Comparison of ENCODE assay signal across 4 worm cellular contexts in genomic region chrX:8818438-8818837, ce11.
TF ChIP-seq lines count a peak whose summit lies in the region.
"Not testable (repeated sequence)": the region's sequence is repeated elsewhere in the genome, so short reads cannot be mapped to it uniquely, and the experiment has no call there.

No protein-coding gene starts in this region.

TF ChIP-seq in whole organism, L1 larva, 84 proteins besides CTCF, POLR2A, EP300 and RAD21:
- 0 out of 2 replicates have a peak, but pooled peaks have one; percentile 13 for TF ChIP-seq nhr-19 (GFP tag; conservative IDR thresholded peaks at IDR 0.05; lab: Robert Waterston, UW)
- peak in 1 of 3 experiments; percentile 29 for TF ChIP-seq dpl-1 (GFP tag; optimal IDR thresholded peaks at IDR 0.05; lab: Kevin White, UChicago)
- not testable (repeated sequence) for TF ChIP-seq efl-1 (optimal IDR thresholded peaks at IDR 0.05; lab: Kevin White, UChicago)
- peak in 1 of 2 experiments; percentile 17 for TF ChIP-seq efl-1 (GFP tag; optimal IDR thresholded peaks at IDR 0.05 in 1 of 2; lab: Kevin White, UChicago)

TF ChIP-seq in whole organism, L4 larva, 104 proteins besides CTCF, POLR2A, EP300 and RAD21:
- 0 out of 2 replicates have a peak, but pooled peaks have one; percentile 26 for TF ChIP-seq mxl-2 (GFP tag; conservative IDR thresholded peaks at IDR 0.05; lab: Robert Waterston, UW)
- TF ChIP-seq Y48G9A.11 (GFP tag; IDR thresholded peaks at IDR 0.05; lab: Robert Waterston, UW), result 0 out of 2 replicates have a peak, but pooled peaks have one; percentile 19
- TF ChIP-seq dmd-8 (GFP tag; IDR thresholded peaks at IDR 0.05; lab: Robert Waterston, UW), result peak; percentile 53; the same call in 1 of the 2 replicates
- TF ChIP-seq hmg-1.1 (GFP tag; IDR thresholded peaks at IDR 0.05; lab: Robert Waterston, UW), result peak; percentile 26; the same call in 1 of the 2 replicates
- TF ChIP-seq madf-5 (GFP tag; IDR thresholded peaks at IDR 0.05; lab: Robert Waterston, UW), result peak; percentile 36 to 58; a peak in 1 of 4 replicates
- peak; percentile 57; the same call in 1 of the 2 replicates for TF ChIP-seq lim-7 (GFP tag; IDR thresholded peaks at IDR 0.05; lab: Robert Waterston, UW)
- TF ChIP-seq madf-9 (GFP tag; conservative IDR thresholded peaks at IDR 0.05; lab: Robert Waterston, UW), result peak; percentile 26; the same call in 1 of the 2 replicates
- peak; percentile 55 for TF ChIP-seq lin-38 (GFP tag; IDR thresholded peaks at IDR 0.05; lab: Robert Waterston, UW)
- TF ChIP-seq mes-2 (tag; optimal IDR thresholded peaks at IDR 0.05; lab: Kevin White, UChicago; ENCODE audit: poor library complexity, severe bottlenecking), result peak; percentile 12
- TF ChIP-seq D1046.2 (GFP tag; IDR thresholded peaks at IDR 0.05; lab: Robert Waterston, UW), result peak; percentile 62; the same call in 1 of the 2 replicates
- peak; percentile 69; the same call in 1 of the 2 replicates for TF ChIP-seq F26F4.8 (GFP tag; conservative IDR thresholded peaks at IDR 0.05; lab: Robert Waterston, UW)
- TF ChIP-seq ctbp-1 (GFP tag; IDR thresholded peaks at IDR 0.05; lab: Robert Waterston, UW), result peak; percentile 32; the same call in 1 of the 2 replicates
- peak; percentile 76 for TF ChIP-seq egl-43 (GFP tag; IDR thresholded peaks at IDR 0.05; lab: Robert Waterston, UW)
- TF ChIP-seq vab-7 (GFP tag; IDR thresholded peaks at IDR 0.05; lab: Robert Waterston, UW), result peak; percentile 43; the same call in 1 of the 2 replicates
- 0 out of 2 replicates have a peak, but pooled peaks have one; percentile 27 for TF ChIP-seq dmd-9 (GFP tag; IDR thresholded peaks at IDR 0.05; lab: Robert Waterston, UW)
- 0 out of 2 replicates have a peak, but pooled peaks have one; percentile 9 for TF ChIP-seq lin-1 (GFP tag; IDR thresholded peaks at IDR 0.05; lab: Robert Waterston, UW)
- TF ChIP-seq arid-1 (GFP tag; conservative IDR thresholded peaks at IDR 0.05; lab: Robert Waterston, UW), result 0 out of 2 replicates have a peak, but pooled peaks have one; percentile 12
- TF ChIP-seq snpc-1.2 (GFP tag; IDR thresholded peaks at IDR 0.05; lab: Robert Waterston, UW), result peak; percentile 46; the same call in 1 of the 2 replicates
TF ChIP-seq in whole organism, L4 larva: peak in this region for 18; not testable (repeated sequence) for 86.

TF ChIP-seq in whole organism, midembryonic, 9 proteins besides CTCF, POLR2A, EP300 and RAD21:
- TF ChIP-seq T22C8.4 (GFP tag; IDR thresholded peaks at IDR 0.05; lab: Robert Waterston, UW), result peak; percentile 8; the same call in 1 of the 2 replicates
TF ChIP-seq in whole organism, midembryonic: peak in this region for 1; not testable (repeated sequence) for 8.

TF ChIP-seq in whole organism, young adult, 124 proteins besides CTCF, POLR2A, EP300 and RAD21:
- 0 out of 2 replicates have a peak, but pooled peaks have one; percentile 31 for TF ChIP-seq attf-6 (GFP tag; IDR thresholded peaks at IDR 0.05; lab: Robert Waterston, UW)
- peak; percentile 53 for TF ChIP-seq rpc-1 (optimal IDR thresholded peaks at IDR 0.05; lab: Kevin White, UChicago)
- TF ChIP-seq rpc-1 (tag; optimal IDR thresholded peaks at IDR 0.05; lab: Kevin White, UChicago), result peak; percentile 72
- peak; percentile 51 for TF ChIP-seq hmg-1.2 (GFP tag; IDR thresholded peaks at IDR 0.05; lab: Robert Waterston, UW)
- peak; percentile 63 for TF ChIP-seq pbrm-1 (GFP tag; IDR thresholded peaks at IDR 0.05; lab: Robert Waterston, UW)
- TF ChIP-seq lin-26 (GFP tag; IDR thresholded peaks at IDR 0.05; lab: Robert Waterston, UW), result peak; percentile 47
- 0 out of 2 replicates have a peak, but pooled peaks have one; percentile 14 for TF ChIP-seq egl-44 (GFP tag; IDR thresholded peaks at IDR 0.05; lab: Robert Waterston, UW)
- TF ChIP-seq D2030.7 (GFP tag; IDR thresholded peaks at IDR 0.05; lab: Robert Waterston, UW), result peak; percentile 87
- peak; percentile 76 for TF ChIP-seq rcor-1 (GFP tag; IDR thresholded peaks at IDR 0.05; lab: Robert Waterston, UW)
- TF ChIP-seq tbp1 (GFP tag; optimal IDR thresholded peaks at IDR 0.05; lab: Kevin White, UChicago), result peak; percentile 81
- TF ChIP-seq snpc-1.3 (tag; optimal IDR thresholded peaks at IDR 0.05; lab: Kevin White, UChicago; ENCODE audit: insufficient read depth), result peak; percentile 6
- 0 out of 2 replicates have a peak, but pooled peaks have one; percentile 17 for TF ChIP-seq Y53F4B.3 (GFP tag; IDR thresholded peaks at IDR 0.05; lab: Robert Waterston, UW)
- TF ChIP-seq Y56A3A.18 (GFP tag; IDR thresholded peaks at IDR 0.05; lab: Robert Waterston, UW), result peak; percentile 56; the same call in 1 of the 2 replicates
